Fruit fly (Drosophila melanogaster) whole organism, adult: Measurements from ENCODE around the gene CG5290.

Experiments
- CG12768 ChIP-seq: fragments of 200-800 bp; sonication (Bioruptor generic); optimal IDR thresholded peaks from 2 replicates; lab custom pipeline; 2017; ENCODE audit warnings: missing biosample characterization, missing genetic modification characterization, mild to moderate bottlenecking, moderate library complexity, missing genetic modification reagents
- CG14711 ChIP-seq: fragments of 200-800 bp; sonication (Bioruptor generic); optimal IDR thresholded peaks from 2 replicates; lab custom pipeline; 2018; ENCODE audit warnings: missing biosample characterization, mild to moderate bottlenecking, missing genetic modification characterization, moderate library complexity
- CG5204 ChIP-seq: fragments of 200-800 bp; sonication (Bioruptor generic); optimal IDR thresholded peaks from 2 replicates; lab custom pipeline; 2016; ENCODE audit warnings: missing biosample characterization, missing genetic modification characterization
- CG7045 ChIP-seq: fragments of 200-800 bp; sonication (Bioruptor generic); optimal IDR thresholded peaks from 2 replicates; lab custom pipeline; 2017; ENCODE audit warnings: missing biosample characterization, mild to moderate bottlenecking, missing genetic modification characterization
- Clk ChIP-seq: fragments of 200-800 bp; sonication (Bioruptor generic); optimal IDR thresholded peaks from 2 replicates; lab custom pipeline; 2017; ENCODE audit warnings: missing biosample characterization, missing genetic modification characterization
- Crg-1 ChIP-seq: fragments of 200-800 bp; sonication (Bioruptor generic); optimal IDR thresholded peaks from 2 replicates; lab custom pipeline; 2016; ENCODE audit warnings: missing biosample characterization, missing genetic modification characterization
- Hr96 ChIP-seq: fragments of 200-800 bp; sonication (Bioruptor generic); optimal IDR thresholded peaks from 2 replicates; lab custom pipeline; 2016; ENCODE audit warnings: missing biosample characterization, missing genetic modification characterization
- Mnt ChIP-seq: fragments of 200-800 bp; sonication (Bioruptor generic); optimal IDR thresholded peaks from 2 replicates; lab custom pipeline; 2016; ENCODE audit warnings: missing biosample characterization, mild to moderate bottlenecking, missing genetic modification characterization
- cic ChIP-seq: fragments of 200-800 bp; sonication (Bioruptor generic); optimal IDR thresholded peaks from 2 replicates; lab custom pipeline; 2017; ENCODE audit warnings: missing biosample characterization, mild to moderate bottlenecking, missing genetic modification characterization, moderate library complexity
- kay ChIP-seq: fragments of 200-800 bp; sonication (Bioruptor generic); peaks from one replicate; lab custom pipeline; 2016; ENCODE audit warnings: missing biosample characterization, missing genetic modification characterization, borderline replicate concordance
- tj ChIP-seq: fragments of 200-800 bp; sonication (Bioruptor generic); optimal IDR thresholded peaks from 3 replicates; lab custom pipeline; 2017; ENCODE audit warnings: missing biosample characterization, mild to moderate bottlenecking, missing genetic modification characterization, moderate library complexity
- toe ChIP-seq: fragments of 200-800 bp; sonication (Bioruptor generic); optimal IDR thresholded peaks from 2 replicates; lab custom pipeline; 2016; ENCODE audit warnings: missing biosample characterization, missing genetic modification characterization

DNA sequence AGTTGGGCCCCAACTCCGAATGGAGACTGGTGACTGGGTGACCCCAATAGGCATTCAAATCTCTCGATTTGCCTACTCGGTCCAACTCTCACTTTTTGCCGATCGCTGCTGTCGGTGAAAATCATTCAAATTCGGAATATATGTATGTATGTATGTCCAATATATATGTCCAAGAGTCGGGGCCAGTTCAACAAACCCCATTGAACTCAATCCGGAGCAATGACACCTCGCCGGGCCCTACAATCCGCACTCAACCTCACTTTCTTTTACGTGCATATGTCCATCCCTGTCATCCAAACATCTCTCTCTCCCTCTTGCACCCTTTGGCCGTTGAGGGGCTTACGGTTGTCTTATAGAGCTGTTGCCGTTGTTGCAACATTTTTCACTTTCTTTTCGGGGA is 22.7 kb upstream of the CG5290 start:
- TF ChIP-seq CG7045 (GFP tag; lab: Kevin White, UChicago): no peak
- TF ChIP-seq tj: no peak
- TF ChIP-seq kay: no peak
- no peak for TF ChIP-seq Clk (GFP tag; lab: Kevin White, UChicago)
- TF ChIP-seq toe (GFP tag; lab: Kevin White, UChicago): no peak
- TF ChIP-seq Hr96 (GFP tag; lab: Kevin White, UChicago): no peak
- TF ChIP-seq Mnt (GFP tag; lab: Kevin White, UChicago): no peak
- TF ChIP-seq CG5204 (GFP tag; lab: Kevin White, UChicago): no peak
- TF ChIP-seq Crg-1: no peak
- no peak for TF ChIP-seq CG12768 (GFP tag; lab: Kevin White, UChicago)
- TF ChIP-seq CG14711: no peak
- no peak for TF ChIP-seq cic (GFP tag; lab: Kevin White, UChicago)
